Fruit fly (Drosophila melanogaster): ENCODE data around the gene Tmf.

Tmf gene

DNA sequence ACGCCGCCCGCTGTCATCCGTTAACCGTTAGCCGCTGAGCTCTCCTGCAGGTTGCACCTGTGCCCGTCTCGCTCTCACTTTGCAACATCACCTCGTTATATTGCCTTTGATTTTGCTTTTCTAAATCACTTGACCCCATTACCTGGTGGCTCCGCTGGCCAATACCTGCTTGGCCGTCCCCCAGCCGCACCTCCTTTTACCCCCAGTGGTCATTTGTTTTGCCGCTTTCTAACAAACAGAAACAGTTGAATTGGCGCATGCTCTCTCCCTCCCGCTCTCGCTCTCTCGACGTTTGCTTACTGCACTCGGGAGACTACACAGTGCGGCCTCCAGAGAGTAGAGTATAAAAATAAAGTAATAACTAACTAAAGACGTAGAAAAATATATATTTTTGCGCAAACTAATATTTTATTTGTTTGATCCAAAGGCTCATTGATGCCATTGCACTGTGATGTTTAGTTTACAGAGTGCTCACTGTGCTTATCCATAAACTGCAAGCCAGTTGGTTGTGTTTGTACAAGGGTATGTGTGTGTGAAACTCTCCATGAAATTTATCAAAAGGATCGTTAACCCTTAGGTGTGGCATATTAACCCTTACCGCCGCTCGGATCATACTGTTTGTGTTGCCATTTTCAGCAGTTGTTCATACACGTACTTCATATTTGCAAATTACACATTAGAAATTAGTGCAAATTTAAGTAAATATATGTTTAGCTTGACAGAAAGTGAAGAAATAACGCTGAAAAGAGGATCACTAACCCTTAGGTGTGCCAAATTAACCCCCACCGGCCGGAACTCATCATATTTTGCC is 39.5 kb upstream of the Tmf start (continued):
- TF ChIP-seq CG3995 (GFP tag; optimal IDR thresholded peaks at IDR 0.05) (peak; percentile 23), Trl (optimal IDR thresholded peaks at IDR 0.05) (peak; percentile 70 to 74), Trl (GFP tag; optimal IDR thresholded peaks at IDR 0.05) (peak; percentile 58), Meics (GFP tag; optimal IDR thresholded peaks at IDR 0.05) (peak; percentile 78), CG12155 (GFP tag; optimal IDR thresholded peaks at IDR 0.05) (peak; percentile 72), so (GFP tag; IDR thresholded peaks at IDR 0.05) (peak; percentile 84), CG1647 (GFP tag; optimal IDR thresholded peaks at IDR 0.05) (peak; percentile 28), CG13123 (GFP tag; optimal IDR thresholded peaks at IDR 0.05) (peak; percentile 38), CG11085 (GFP tag; IDR thresholded peaks at IDR 0.05) (peak; percentile 73), Gsc (GFP tag; IDR thresholded peaks at IDR 0.05) (peak; percentile 67; the same call in 1 of the 2 replicates), CG3847 (GFP tag; IDR thresholded peaks at IDR 0.05) (peak; percentile 69), cwo (GFP tag; optimal IDR thresholded peaks at IDR 0.05) (peak; percentile 69), eyg (GFP tag; optimal IDR thresholded peaks at IDR 0.05) (no peak), CG16863 (GFP tag; optimal IDR thresholded peaks at IDR 0.05) (peak; percentile 66), seq (GFP tag; IDR thresholded peaks at IDR 0.05) (peak; percentile 89), NK7.1 (GFP tag; optimal IDR thresholded peaks at IDR 0.05) (peak; percentile 40), CG10321 (GFP tag; IDR thresholded peaks at IDR 0.05) (no peak), toy (GFP tag; IDR thresholded peaks at IDR 0.05) (peak; percentile 69; the same call in 1 of the 2 replicates), CG7745 (tag; optimal IDR thresholded peaks at IDR 0.05) (no peak), Ssrp (tag; optimal IDR thresholded peaks at IDR 0.05) (peak; percentile 60), CG14860 (GFP tag; IDR thresholded peaks at IDR 0.05; ENCODE audit: partially characterized antibody) (no peak), Blimp-1 (GFP tag; optimal IDR thresholded peaks at IDR 0.05) (no peak), CG14441 (GFP tag; IDR thresholded peaks at IDR 0.05) (peak; percentile 88), sob (GFP tag; IDR thresholded peaks at IDR 0.05) (peak; percentile 87), Sox100B (GFP tag; optimal IDR thresholded peaks at IDR 0.05) (no peak), CG17802 (tag; optimal IDR thresholded peaks at IDR 0.05) (peak; percentile 34), vvl (GFP tag; IDR thresholded peaks at IDR 0.05) (peak; percentile 95), PHDP (tag; optimal IDR thresholded peaks at IDR 0.05) (peak; percentile 69), esg (GFP tag; conservative IDR thresholded peaks at IDR 0.05) (peak; percentile 85), CG32767 (GFP tag; IDR thresholded peaks at IDR 0.05) (peak; percentile 74), CG32772 (GFP tag; IDR thresholded peaks at IDR 0.05) (peak; percentile 91), Bteb2 (GFP tag; optimal IDR thresholded peaks at IDR 0.05) (peak; percentile 75), CHES-1-like (GFP tag; optimal IDR thresholded peaks at IDR 0.05) (peak; percentile 61), Lhr (GFP tag; optimal IDR thresholded peaks at IDR 0.05) (peak; percentile 47), CG30431 (GFP tag; optimal IDR thresholded peaks at IDR 0.05) (peak; percentile 59), Dbx (GFP tag; IDR thresholded peaks at IDR 0.05) (peak; percentile 80; the same call in 2 of the 3 replicates), CG13775 (GFP tag; optimal IDR thresholded peaks at IDR 0.05) (peak; percentile 59), D19B (GFP tag; optimal IDR thresholded peaks at IDR 0.05) (peak; percentile 49), CG8359 (GFP tag; optimal IDR thresholded peaks at IDR 0.05; ENCODE audit: borderline replicate concordance) (no peak), Sox102F (GFP tag; optimal IDR thresholded peaks at IDR 0.05) (no peak), E2f1 (GFP tag; IDR thresholded peaks at IDR 0.05) (peak; percentile 83), Dp (GFP tag; optimal IDR thresholded peaks at IDR 0.05) (no peak), twi (tag; optimal IDR thresholded peaks at IDR 0.05) (peak; percentile 31), CG16815 (GFP tag; optimal IDR thresholded peaks at IDR 0.05) (peak; percentile 76), cg (GFP tag; optimal IDR thresholded peaks at IDR 0.05) (peak; percentile 34), corto (GFP tag; optimal IDR thresholded peaks at IDR 0.05) (peak; percentile 93), hkb (optimal IDR thresholded peaks at IDR 0.05) (no peak), hkb (GFP tag; IDR thresholded peaks at IDR 0.05) (peak; percentile 91), CG31441 (GFP tag; IDR thresholded peaks at IDR 0.05) (no peak; the same call in 1 of the 2 replicates), CG8388 (GFP tag; optimal IDR thresholded peaks at IDR 0.05) (no peak)

All from whole organism, embryonic.